Worm (Caenorhabditis elegans) whole organism, L1 larva: ENCODE measurements around the gene F09B9.4.
A peak's percentile ranks its signal among the peaks of the same experiment; 100 is the strongest.

Experiments used
- C16A3.4 ChIP-seq: fragments of 150-350 bp; optimal IDR thresholded peaks from 2 replicates; lab custom pipeline; 2014; ENCODE audit warnings: missing biosample characterization, missing genetic modification characterization
- C34B4.2 ChIP-seq: sonication (generic microtip); optimal IDR thresholded peaks from 2 replicates; lab custom pipeline; 2017; ENCODE audit warnings: mild to moderate bottlenecking, missing genetic modification characterization, missing compliant biosample characterization
- F16B12.6 ChIP-seq: fragments of 150-350 bp; optimal IDR thresholded peaks from 2 replicates; lab custom pipeline; 2014; ENCODE audit warnings: missing biosample characterization, missing genetic modification characterization
- Y116A8C.19 ChIP-seq: sonication (generic microtip); optimal IDR thresholded peaks from 2 replicates; lab custom pipeline; 2016; ENCODE audit warnings: missing compliant biosample characterization, missing genetic modification characterization, borderline replicate concordance
- alr-1 ChIP-seq: fragments of 200-800 bp; sonication (Bioruptor generic); optimal IDR thresholded peaks from 2 replicates; lab custom pipeline; 2018; ENCODE audit warnings: borderline replicate concordance, mild to moderate bottlenecking, missing genetic modification characterization, missing compliant biosample characterization
- aly-2 ChIP-seq: fragments of 150-350 bp; optimal IDR thresholded peaks from 2 replicates; lab custom pipeline; 2014; ENCODE audit warnings: missing biosample characterization, missing genetic modification characterization
- blmp-1 ChIP-seq: fragments of 150-350 bp; optimal IDR thresholded peaks from 2 replicates; lab custom pipeline; 2014; ENCODE audit warnings: missing biosample characterization, missing genetic modification characterization
- ceh-8 ChIP-seq: fragments of 200-800 bp; sonication (Bioruptor generic); optimal IDR thresholded peaks from 2 replicates; lab custom pipeline; 2018; ENCODE audit warnings: mild to moderate bottlenecking, missing genetic modification characterization, moderate library complexity, missing compliant biosample characterization
- ces-1 ChIP-seq: fragments of 150-350 bp; optimal IDR thresholded peaks from 2 replicates; lab custom pipeline; 2014; ENCODE audit warnings: missing biosample characterization, missing genetic modification reagents, missing genetic modification characterization
- dsc-1 ChIP-seq: sonication (generic microtip); optimal IDR thresholded peaks from 2 replicates; lab custom pipeline; 2016; ENCODE audit warnings: mild to moderate bottlenecking, missing genetic modification characterization, missing compliant biosample characterization
- efl-3 ChIP-seq: fragments of 200-800 bp; sonication (Bioruptor generic); optimal IDR thresholded peaks from 2 replicates; lab custom pipeline; 2018; ENCODE audit warnings: mild to moderate bottlenecking, missing genetic modification characterization, missing compliant biosample characterization
- egl-27 ChIP-seq, 2 experiments: fragments of 150-350 bp in 1 of 2; sonication (generic microtip); optimal IDR thresholded peaks; 3 replicates each; lab custom pipeline; 2017 to 2018; ENCODE audit warnings: missing biosample characterization in 2 of 2, missing genetic modification characterization in 2 of 2, missing genetic modification reagents in 2 of 2
- elt-2 ChIP-seq: sonication (generic microtip); optimal IDR thresholded peaks from 2 replicates; lab custom pipeline; 2016; ENCODE audit warnings: missing genetic modification characterization, mild to moderate bottlenecking, inconsistent platforms, missing compliant biosample characterization, missing genetic modification reagents
- elt-3 ChIP-seq, 6 experiments: fragments of 150-350 bp in 1 of 6; sonication (generic microtip); optimal IDR thresholded peaks; 2 replicates each; lab custom pipeline; 2017 to 2018; ENCODE audit warnings: missing biosample characterization in 6 of 6, missing genetic modification characterization in 6 of 6, inconsistent platforms in 1 of 6
- ets-5 ChIP-seq: fragments of 200-800 bp; sonication (Bioruptor generic); IDR thresholded peaks from 2 replicates; pipeline ENCODE4 v1.3.6; 2022; ENCODE audit warnings: missing genetic modification characterization, missing compliant biosample characterization
- fkh-8 ChIP-seq: sonication (generic microtip); optimal IDR thresholded peaks from 2 replicates; lab custom pipeline; 2016; ENCODE audit warnings: mild to moderate bottlenecking, missing genetic modification characterization, missing compliant biosample characterization
- grh-1 ChIP-seq: fragments of 200-800 bp; sonication (Bioruptor generic); IDR thresholded peaks from 2 replicates; pipeline ENCODE4 v1.3.6; 2022; ENCODE audit warnings: missing genetic modification reagents, missing genetic modification characterization, missing compliant biosample characterization
- hlh-17 ChIP-seq: fragments of 200-800 bp; sonication (Bioruptor generic); optimal IDR thresholded peaks from 2 replicates; lab custom pipeline; 2018; ENCODE audit warnings: missing genetic modification characterization, mild to moderate bottlenecking, missing compliant biosample characterization, moderate library complexity, borderline replicate concordance
- hlh-4 ChIP-seq: sonication (generic microtip); optimal IDR thresholded peaks from 2 replicates; lab custom pipeline; 2016; ENCODE audit warnings: mild to moderate bottlenecking, missing genetic modification characterization, missing compliant biosample characterization
- hpl-2 ChIP-seq: fragments of 150-350 bp; optimal IDR thresholded peaks from 2 replicates; lab custom pipeline; 2014; ENCODE audit warnings: missing biosample characterization, missing genetic modification reagents, missing genetic modification characterization
- irx-1 ChIP-seq: sonication (generic microtip); optimal IDR thresholded peaks from 2 replicates; lab custom pipeline; 2016; ENCODE audit warnings: missing genetic modification characterization, missing compliant biosample characterization
- isw-1 ChIP-seq: fragments of 200-800 bp; sonication (Bioruptor generic); IDR thresholded peaks from 2 replicates; pipeline ENCODE4 v1.3.6; 2022; ENCODE audit warnings: missing genetic modification characterization, missing compliant biosample characterization
- lin-14 ChIP-seq: fragments of 200-800 bp; sonication (Bioruptor generic); optimal IDR thresholded peaks from 2 replicates; lab custom pipeline; 2018; ENCODE audit warnings: mild to moderate bottlenecking, missing genetic modification characterization, moderate library complexity, missing compliant biosample characterization
- lin-15B ChIP-seq: fragments of 150-350 bp; sonication (generic microtip); optimal IDR thresholded peaks from 3 replicates; lab custom pipeline; 2014; ENCODE audit warnings: missing biosample characterization, missing genetic modification characterization
- lin-35 ChIP-seq, 2 experiments: fragments of 150-350 bp; optimal IDR thresholded peaks; 2 replicates each; lab custom pipeline; 2014; ENCODE audit warnings: missing biosample characterization in 2 of 2, missing genetic modification characterization in 2 of 2, missing genetic modification reagents in 2 of 2
- lin-39 ChIP-seq: fragments of 150-350 bp; optimal IDR thresholded peaks from 2 replicates; lab custom pipeline; 2014; ENCODE audit warnings: missing biosample characterization, missing genetic modification reagents, missing genetic modification characterization
- lir-3 ChIP-seq: sonication (generic microtip); optimal IDR thresholded peaks from 2 replicates; lab custom pipeline; 2016; ENCODE audit warnings: mild to moderate bottlenecking, missing genetic modification characterization, moderate library complexity, missing compliant biosample characterization; ENCODE audit not compliant: poor library complexity
- lsy-2 ChIP-seq, 2 experiments: fragments of 150-350 bp; optimal IDR thresholded peaks; 2 replicates each; lab custom pipeline; 2014; ENCODE audit warnings: missing biosample characterization in 2 of 2, missing genetic modification characterization in 2 of 2
- mdl-1 ChIP-seq, 2 experiments: fragments of 150-350 bp; optimal IDR thresholded peaks; 2 replicates each; lab custom pipeline; 2014 to 2017; ENCODE audit warnings: missing biosample characterization in 2 of 2, missing genetic modification characterization in 2 of 2, inconsistent platforms in 1 of 2
- mef-2 ChIP-seq: fragments of 150-350 bp; optimal IDR thresholded peaks from 2 replicates; lab custom pipeline; 2014; ENCODE audit warnings: missing biosample characterization, missing genetic modification characterization
- nhr-19 ChIP-seq: fragments of 200-800 bp; sonication (Bioruptor generic); conservative IDR thresholded peaks from 2 replicates; pipeline ENCODE4 v1.3.6; 2022; ENCODE audit warnings: missing genetic modification characterization, missing compliant biosample characterization
- nhr-20 ChIP-seq: sonication (generic microtip); optimal IDR thresholded peaks from 2 replicates; lab custom pipeline; 2016; ENCODE audit warnings: mild to moderate bottlenecking, missing genetic modification characterization, missing compliant biosample characterization
- nhr-237 ChIP-seq: fragments of 150-350 bp; optimal IDR thresholded peaks from 2 replicates; lab custom pipeline; 2014; ENCODE audit warnings: missing biosample characterization, missing genetic modification characterization
- nhr-28 ChIP-seq: fragments of 150-350 bp; optimal IDR thresholded peaks from 2 replicates; lab custom pipeline; 2014; ENCODE audit warnings: missing biosample characterization, missing genetic modification characterization
- nhr-71 ChIP-seq: sonication (generic microtip); optimal IDR thresholded peaks from 2 replicates; lab custom pipeline; 2016; ENCODE audit warnings: mild to moderate bottlenecking, missing genetic modification characterization, moderate library complexity, missing compliant biosample characterization
- nhr-76 ChIP-seq: sonication (generic microtip); optimal IDR thresholded peaks from 2 replicates; lab custom pipeline; 2017; ENCODE audit warnings: missing biosample characterization, missing genetic modification characterization
- nhr-84 ChIP-seq: sonication (generic microtip); optimal IDR thresholded peaks from 2 replicates; lab custom pipeline; 2017; ENCODE audit warnings: missing biosample characterization, missing genetic modification characterization
- nhr-85 ChIP-seq: sonication (generic microtip); peaks from one replicate; lab custom pipeline; 2016; ENCODE audit warnings: missing genetic modification characterization, inconsistent platforms, missing compliant biosample characterization
- nhr-90 ChIP-seq: sonication (generic microtip); optimal IDR thresholded peaks from 2 replicates; lab custom pipeline; 2016; ENCODE audit warnings: mild to moderate bottlenecking, missing genetic modification characterization, missing compliant biosample characterization; ENCODE audit not compliant: poor library complexity
- rnt-1 ChIP-seq: sonication (generic microtip); optimal IDR thresholded peaks from 2 replicates; lab custom pipeline; 2016; ENCODE audit warnings: mild to moderate bottlenecking, missing genetic modification characterization, moderate library complexity, missing compliant biosample characterization
- skn-1 ChIP-seq: fragments of 150-350 bp; optimal IDR thresholded peaks from 2 replicates; lab custom pipeline; 2014; ENCODE audit warnings: missing biosample characterization, missing genetic modification characterization
- snpc-4 ChIP-seq: fragments of 150-350 bp; optimal IDR thresholded peaks from 2 replicates; lab custom pipeline; 2014; ENCODE audit warnings: missing biosample characterization, missing genetic modification characterization
- snu-23 ChIP-seq: sonication (generic microtip); optimal IDR thresholded peaks from 2 replicates; lab custom pipeline; 2016; ENCODE audit warnings: missing genetic modification characterization, missing compliant biosample characterization
- sox-4 ChIP-seq: sonication (generic microtip); optimal IDR thresholded peaks from 2 replicates; lab custom pipeline; 2016; ENCODE audit warnings: missing genetic modification characterization, missing compliant biosample characterization
- sptf-1 ChIP-seq: fragments of 150-350 bp; optimal IDR thresholded peaks from 2 replicates; lab custom pipeline; 2014; ENCODE audit warnings: missing biosample characterization, missing genetic modification characterization
- swsn-7 ChIP-seq: sonication (generic microtip); optimal IDR thresholded peaks from 2 replicates; lab custom pipeline; 2016; ENCODE audit warnings: missing genetic modification characterization, missing compliant biosample characterization
- tlp-1 ChIP-seq: fragments of 150-350 bp; optimal IDR thresholded peaks from 2 replicates; lab custom pipeline; 2014; ENCODE audit warnings: missing biosample characterization, missing genetic modification characterization
- unc-98 ChIP-seq: fragments of 200-800 bp; sonication (Bioruptor generic); IDR thresholded peaks from 2 replicates; pipeline ENCODE4 v1.3.6; 2022; ENCODE audit warnings: missing genetic modification characterization, missing compliant biosample characterization
- xbp-1 ChIP-seq: sonication (generic microtip); optimal IDR thresholded peaks from 2 replicates; lab custom pipeline; 2016; ENCODE audit warnings: missing genetic modification characterization, missing compliant biosample characterization
- zag-1 ChIP-seq: fragments of 150-350 bp; optimal IDR thresholded peaks from 2 replicates; lab custom pipeline; 2014; ENCODE audit warnings: missing biosample characterization, missing genetic modification characterization
- zip-4 ChIP-seq: fragments of 200-800 bp; sonication (Bioruptor generic); optimal IDR thresholded peaks from 2 replicates; lab custom pipeline; 2018; ENCODE audit warnings: mild to moderate bottlenecking, missing genetic modification characterization, moderate library complexity, missing compliant biosample characterization
- ztf-11 ChIP-seq, 2 experiments: sonication (generic microtip); optimal IDR thresholded peaks; 2 replicates each; lab custom pipeline; 2016 to 2017; ENCODE audit warnings: missing genetic modification characterization in 2 of 2, missing biosample characterization in 1 of 2, missing compliant biosample characterization in 1 of 2
- ztf-4 ChIP-seq: fragments of 150-350 bp; optimal IDR thresholded peaks from 2 replicates; lab custom pipeline; 2014; ENCODE audit warnings: missing biosample characterization, missing genetic modification characterization

Gene F09B9.4

DNA sequence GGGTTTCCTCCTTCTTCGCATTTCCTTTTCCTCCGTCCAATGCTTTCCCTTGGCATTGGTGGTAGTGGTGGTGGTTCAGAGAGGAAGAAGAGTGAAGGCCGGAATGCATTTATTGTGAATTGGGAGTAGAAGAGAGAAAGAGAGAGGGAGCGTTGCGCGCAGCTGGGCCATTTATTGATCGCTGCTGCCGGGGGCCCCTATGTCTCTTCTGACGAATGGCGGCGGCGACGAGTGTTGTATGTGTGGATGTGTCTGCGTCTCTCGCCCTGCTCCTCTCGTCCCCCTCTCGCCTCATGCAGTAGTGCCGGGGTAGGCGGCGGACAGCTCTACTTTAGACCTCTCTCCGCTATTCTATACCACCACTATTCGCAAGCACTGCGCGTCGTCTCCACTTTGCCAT, 13.8 kb upstream of the F09B9.4 start, which contains the start of gene unc-115 (continued):
- no peak for TF ChIP-seq nhr-237
- peak; percentile 11 for TF ChIP-seq aly-2 (tag; lab: Kevin White, UChicago)
- TF ChIP-seq irx-1 (tag; lab: Kevin White, UChicago) = peak; percentile 59
- TF ChIP-seq hlh-4 = no peak
- TF ChIP-seq ztf-4 (tag; lab: Kevin White, UChicago) = peak; percentile 73
- TF ChIP-seq nhr-85 = peak; percentile 86
- peak in 2 of 6 experiments; percentile 34 to 64 for TF ChIP-seq elt-3 (tag; optimal IDR thresholded peaks at IDR 0.05; lab: Kevin White, UChicago)
- peak; percentile 85 for TF ChIP-seq nhr-20 (tag; lab: Kevin White, UChicago)
- no peak for TF ChIP-seq C34B4.2 (tag; lab: Kevin White, UChicago)
- TF ChIP-seq sptf-1 (tag; lab: Kevin White, UChicago) = no peak
- TF ChIP-seq ztf-11 (tag; optimal IDR thresholded peaks at IDR 0.05; lab: Kevin White, UChicago) = peak in 1 of 2 experiments; percentile 66
- peak; percentile 72 for TF ChIP-seq isw-1 (GFP tag; lab: Robert Waterston, UW)
- peak; percentile 77 for TF ChIP-seq nhr-19 (GFP tag; lab: Robert Waterston, UW)
- no peak for TF ChIP-seq efl-3
- peak; percentile 30 for TF ChIP-seq snpc-4 (tag; lab: Kevin White, UChicago)
- peak; percentile 59 to 73 for TF ChIP-seq lsy-2 (tag; optimal IDR thresholded peaks at IDR 0.05; lab: Kevin White, UChicago)
- peak; percentile 53 for TF ChIP-seq grh-1
- no peak for TF ChIP-seq nhr-28 (tag; lab: Kevin White, UChicago)
- no peak for TF ChIP-seq unc-98 (GFP tag; lab: Robert Waterston, UW)
- peak in 1 of 2 experiments; percentile 74 for TF ChIP-seq mdl-1 (tag; optimal IDR thresholded peaks at IDR 0.05; lab: Kevin White, UChicago)
- peak; percentile 6 for TF ChIP-seq zip-4 (GFP tag; lab: Kevin White, UChicago)
- peak; percentile 33 for TF ChIP-seq lir-3 (tag; lab: Kevin White, UChicago)
- peak; percentile 78 for TF ChIP-seq dsc-1
- TF ChIP-seq zag-1 (tag; lab: Kevin White, UChicago) = no peak
- TF ChIP-seq elt-2 (tag; lab: Kevin White, UChicago) = peak; percentile 29
- no peak for TF ChIP-seq Y116A8C.19
- peak; percentile 79 to 86 for TF ChIP-seq egl-27 (tag; optimal IDR thresholded peaks at IDR 0.05; lab: Kevin White, UChicago)
- peak; percentile 90 for TF ChIP-seq snu-23 (GFP tag; lab: Kevin White, UChicago)
- peak; percentile 86 for TF ChIP-seq xbp-1 (tag; lab: Kevin White, UChicago)
- TF ChIP-seq alr-1 (tag; lab: Kevin White, UChicago) = no peak
- peak; percentile 89 for TF ChIP-seq skn-1 (tag; lab: Kevin White, UChicago)
- TF ChIP-seq fkh-8 (tag; lab: Kevin White, UChicago) = peak; percentile 78
- no peak for TF ChIP-seq hpl-2 (GFP tag; lab: Kevin White, UChicago)
- peak; percentile 82 for TF ChIP-seq rnt-1
- TF ChIP-seq ceh-8 (GFP tag; lab: Kevin White, UChicago) = peak; percentile 36
- no peak for TF ChIP-seq lin-39
- peak; percentile 90 for TF ChIP-seq swsn-7 (tag; lab: Kevin White, UChicago)
- peak; percentile 56 to 64 for TF ChIP-seq lin-35 (GFP tag; optimal IDR thresholded peaks at IDR 0.05; lab: Kevin White, UChicago)
- TF ChIP-seq lin-14 (GFP tag; lab: Kevin White, UChicago) = peak; percentile 97
- no peak for TF ChIP-seq ets-5 (GFP tag; lab: Robert Waterston, UW)
- no peak for TF ChIP-seq lin-15B (tag; lab: Kevin White, UChicago)
- TF ChIP-seq sox-4 (tag; lab: Kevin White, UChicago) = peak; percentile 26
- TF ChIP-seq mef-2 = peak; percentile 18
- TF ChIP-seq tlp-1 (tag; lab: Kevin White, UChicago) = no peak
- TF ChIP-seq nhr-84 (tag; lab: Kevin White, UChicago) = no peak
- no peak for TF ChIP-seq nhr-76 (tag; lab: Kevin White, UChicago)
- TF ChIP-seq blmp-1 (tag; lab: Kevin White, UChicago) = peak; percentile 82
- peak; percentile 91 for TF ChIP-seq nhr-71 (tag; lab: Kevin White, UChicago)
- peak; percentile 71 for TF ChIP-seq ces-1 (GFP tag; lab: Kevin White, UChicago)
- peak; percentile 35 for TF ChIP-seq C16A3.4
- TF ChIP-seq nhr-90 (tag; lab: Kevin White, UChicago) = peak; percentile 70
- TF ChIP-seq hlh-17 (GFP tag; lab: Kevin White, UChicago) = no peak
- TF ChIP-seq F16B12.6 = no peak
